Fruit fly (Drosophila melanogaster) whole organism, embryonic: ENCODE data around the gene NK7.1.

Source experiments
- CG10543 ChIP-seq: fragments of 200-800 bp; sonication (Bioruptor generic); optimal IDR thresholded peaks from 3 replicates; lab custom pipeline; 2017; ENCODE audit warnings: missing biosample characterization, mild to moderate bottlenecking, missing genetic modification characterization, moderate library complexity
- CG14710 ChIP-seq: fragments of 200-800 bp; sonication (Bioruptor generic); optimal IDR thresholded peaks from 3 replicates; lab custom pipeline; 2019; ENCODE audit warnings: missing biosample characterization, mild to moderate bottlenecking, missing genetic modification characterization, moderate library complexity
- CG16815 ChIP-seq: fragments of 200-800 bp; sonication (Bioruptor generic); optimal IDR thresholded peaks from 3 replicates; lab custom pipeline; 2017; ENCODE audit warnings: missing biosample characterization, mild to moderate bottlenecking, missing genetic modification characterization
- CG17359 ChIP-seq: fragments of 200-800 bp; sonication (Bioruptor generic); optimal IDR thresholded peaks from 3 replicates; lab custom pipeline; 2018; ENCODE audit warnings: missing biosample characterization, mild to moderate bottlenecking, missing genetic modification characterization, moderate library complexity
- CG18619 ChIP-seq: fragments of 200-800 bp; sonication (Bioruptor generic); optimal IDR thresholded peaks from 3 replicates; lab custom pipeline; 2017; ENCODE audit warnings: missing biosample characterization, mild to moderate bottlenecking, missing genetic modification characterization
- CG2120 ChIP-seq: fragments of 200-800 bp; sonication (Bioruptor generic); optimal IDR thresholded peaks from 3 replicates; lab custom pipeline; 2016; ENCODE audit warnings: missing biosample characterization, missing genetic modification characterization
- CG2129 ChIP-seq: fragments of 200-800 bp; sonication (Bioruptor generic); IDR thresholded peaks from 2 replicates; pipeline ENCODE4 v1.3.6; 2022; ENCODE audit warnings: missing biosample characterization, missing genetic modification characterization; ENCODE audit not compliant: partially characterized antibody
- CG2202 ChIP-seq: fragments of 200-800 bp; sonication (Bioruptor generic); optimal IDR thresholded peaks from 2 replicates; lab custom pipeline; 2018; ENCODE audit warnings: missing biosample characterization, mild to moderate bottlenecking, missing genetic modification characterization
- CG30431 ChIP-seq: fragments of 200-800 bp; sonication (Bioruptor generic); optimal IDR thresholded peaks from 2 replicates; lab custom pipeline; 2017; ENCODE audit warnings: missing biosample characterization, missing genetic modification characterization
- CG3407 ChIP-seq: fragments of 200-800 bp; sonication (Bioruptor generic); optimal IDR thresholded peaks from 2 replicates; lab custom pipeline; 2018; ENCODE audit warnings: missing biosample characterization, mild to moderate bottlenecking, missing genetic modification characterization
- CG3726 ChIP-seq: fragments of 200-800 bp; sonication (Bioruptor generic); IDR thresholded peaks from 3 replicates; pipeline ENCODE4, ENCODE4 v1.3.6; 2022; ENCODE audit warnings: missing biosample characterization, missing genetic modification characterization
- CG5245 ChIP-seq: fragments of 200-800 bp; sonication (Bioruptor generic); optimal IDR thresholded peaks from 3 replicates; lab custom pipeline; 2016; ENCODE audit warnings: missing biosample characterization, missing genetic modification characterization
- CG5953 ChIP-seq: fragments of 200-800 bp; sonication (Bioruptor generic); IDR thresholded peaks from 2 replicates; pipeline ENCODE4 v1.3.6; 2022; ENCODE audit warnings: missing biosample characterization, missing genetic modification characterization
- CG6791 ChIP-seq: fragments of 200-800 bp; sonication (Bioruptor generic); IDR thresholded peaks from 3 replicates; pipeline ENCODE4 v1.3.6; 2022; ENCODE audit warnings: missing biosample characterization, missing genetic modification characterization; ENCODE audit not compliant: partially characterized antibody
- CG7556 ChIP-seq: fragments of 200-800 bp; sonication (Bioruptor generic); optimal IDR thresholded peaks from 2 replicates; lab custom pipeline; 2017; ENCODE audit warnings: missing biosample characterization, mild to moderate bottlenecking, missing genetic modification characterization
- CG7928 ChIP-seq: fragments of 200-800 bp; sonication (Bioruptor generic); optimal IDR thresholded peaks from 2 replicates; lab custom pipeline; 2017; ENCODE audit warnings: missing biosample characterization, mild to moderate bottlenecking, missing genetic modification characterization
- CG9437 ChIP-seq: fragments of 200-800 bp; sonication (Bioruptor generic); optimal IDR thresholded peaks from 2 replicates; lab custom pipeline; 2018; ENCODE audit warnings: missing biosample characterization, mild to moderate bottlenecking, missing genetic modification characterization
- CG9797 ChIP-seq: fragments of 200-800 bp; sonication (Bioruptor generic); optimal IDR thresholded peaks from 3 replicates; lab custom pipeline; 2018; ENCODE audit warnings: missing biosample characterization, mild to moderate bottlenecking, missing genetic modification characterization
- CG9932 ChIP-seq: fragments of 200-800 bp; sonication (Bioruptor generic); IDR thresholded peaks from 2 replicates; pipeline ENCODE4 v1.3.6; 2022; ENCODE audit warnings: missing biosample characterization, missing genetic modification characterization
- Ets65A ChIP-seq: fragments of 200-800 bp; sonication (Bioruptor generic); peaks from one replicate; lab custom pipeline; 2016; ENCODE audit warnings: missing biosample characterization, missing genetic modification characterization
- Hey ChIP-seq: fragments of 200-800 bp; sonication (Bioruptor generic); optimal IDR thresholded peaks from 3 replicates; lab custom pipeline; 2018; ENCODE audit warnings: missing biosample characterization, mild to moderate bottlenecking, missing genetic modification characterization
- MBD-R2 ChIP-seq: fragments of 200-800 bp; sonication (Bioruptor generic); IDR thresholded peaks from 2 replicates; pipeline ENCODE4 v1.3.6; 2022; ENCODE audit warnings: missing biosample characterization, missing genetic modification characterization
- Med ChIP-seq: fragments of 200-800 bp; sonication (Bioruptor generic); peaks from one replicate; lab custom pipeline; 2016; ENCODE audit warnings: missing biosample characterization, missing genetic modification characterization, mild to moderate bottlenecking, inconsistent platforms, moderate library complexity
- Mrtf ChIP-seq: fragments of 200-800 bp; sonication (Bioruptor generic); IDR thresholded peaks from 3 replicates; pipeline ENCODE4 v1.3.6; 2022; ENCODE audit warnings: missing biosample characterization, missing genetic modification characterization
- Nf-YA ChIP-seq: fragments of 200-800 bp; sonication (Bioruptor generic); IDR thresholded peaks from 2 replicates; pipeline ENCODE4 v1.3.6; 2022; ENCODE audit warnings: missing biosample characterization, missing genetic modification characterization
- Sry-β ChIP-seq: fragments of 200-800 bp; sonication (Bioruptor generic); optimal IDR thresholded peaks from 2 replicates; lab custom pipeline; 2018; ENCODE audit warnings: missing biosample characterization, mild to moderate bottlenecking, missing genetic modification characterization, moderate library complexity
- Xrp1 ChIP-seq: fragments of 200-800 bp; sonication (Bioruptor generic); IDR thresholded peaks from 2 replicates; pipeline ENCODE4 v1.3.6; 2022; ENCODE audit warnings: missing biosample characterization, missing genetic modification characterization
- bab2 ChIP-seq: fragments of 200-800 bp; sonication (Bioruptor generic); optimal IDR thresholded peaks from 2 replicates; lab custom pipeline; 2016; ENCODE audit warnings: missing biosample characterization, missing genetic modification characterization
- caup ChIP-seq: fragments of 200-800 bp; sonication (Bioruptor generic); optimal IDR thresholded peaks from 3 replicates; lab custom pipeline; 2017; ENCODE audit warnings: missing biosample characterization, mild to moderate bottlenecking, missing genetic modification characterization, moderate library complexity; ENCODE audit not compliant: severe bottlenecking
- corto ChIP-seq: fragments of 200-800 bp; sonication (Bioruptor generic); optimal IDR thresholded peaks from 2 replicates; lab custom pipeline; 2016; ENCODE audit warnings: missing biosample characterization, mild to moderate bottlenecking, missing genetic modification characterization, moderate library complexity
- crc ChIP-seq: fragments of 200-800 bp; sonication (Bioruptor generic); optimal IDR thresholded peaks from 2 replicates; lab custom pipeline; 2016; ENCODE audit warnings: missing biosample characterization, missing genetic modification characterization
- croc ChIP-seq: fragments of 200-800 bp; sonication (Bioruptor generic); conservative IDR thresholded peaks from 3 replicates; pipeline ENCODE4 v1.3.6; 2022; ENCODE audit warnings: missing biosample characterization, missing genetic modification characterization
- crol ChIP-seq: fragments of 200-800 bp; sonication (Bioruptor generic); IDR thresholded peaks from 2 replicates; pipeline ENCODE4 v1.3.6; 2022; ENCODE audit warnings: missing biosample characterization, missing genetic modification characterization
- cwo ChIP-seq: fragments of 200-800 bp; sonication (Bioruptor generic); optimal IDR thresholded peaks from 3 replicates; lab custom pipeline; 2017; ENCODE audit warnings: missing biosample characterization, missing genetic modification characterization, mild to moderate bottlenecking, moderate library complexity, missing genetic modification reagents
- dan ChIP-seq: fragments of 200-800 bp; sonication (Bioruptor generic); IDR thresholded peaks from 2 replicates; pipeline ENCODE4 v1.3.6; 2022; ENCODE audit warnings: missing biosample characterization, missing genetic modification characterization
- dimm ChIP-seq: fragments of 200-800 bp; sonication (Bioruptor generic); IDR thresholded peaks from 2 replicates; pipeline ENCODE4 v1.3.6; 2022; ENCODE audit warnings: missing biosample characterization, missing genetic modification characterization
- dmrt11E ChIP-seq: fragments of 200-800 bp; sonication (Bioruptor generic); optimal IDR thresholded peaks from 3 replicates; lab custom pipeline; 2018; ENCODE audit warnings: missing biosample characterization, mild to moderate bottlenecking, missing genetic modification characterization, moderate library complexity
- dmrt99B ChIP-seq: fragments of 200-800 bp; sonication (Bioruptor generic); optimal IDR thresholded peaks from 2 replicates; lab custom pipeline; 2018; ENCODE audit warnings: missing biosample characterization, mild to moderate bottlenecking, missing genetic modification characterization, moderate library complexity
- esg ChIP-seq: fragments of 200-800 bp; sonication (Bioruptor generic); conservative IDR thresholded peaks from 2 replicates; pipeline ENCODE4 v1.3.6; 2022; ENCODE audit warnings: missing biosample characterization, missing genetic modification characterization
- fd64A ChIP-seq: fragments of 200-800 bp; sonication (Bioruptor generic); optimal IDR thresholded peaks from 3 replicates; lab custom pipeline; 2018; ENCODE audit warnings: missing biosample characterization, mild to moderate bottlenecking, missing genetic modification characterization
- grn ChIP-seq: fragments of 200-800 bp; sonication (Bioruptor generic); optimal IDR thresholded peaks from 3 replicates; lab custom pipeline; 2017; ENCODE audit warnings: missing biosample characterization, missing genetic modification characterization
- ken ChIP-seq: fragments of 200-800 bp; sonication (Bioruptor generic); IDR thresholded peaks from 3 replicates; pipeline ENCODE4 v1.3.6; 2022; ENCODE audit warnings: missing biosample characterization, missing genetic modification characterization
- knrl ChIP-seq: fragments of 200-800 bp; sonication (Bioruptor generic); IDR thresholded peaks from 3 replicates; pipeline ENCODE4 v1.3.6; 2022; ENCODE audit warnings: missing biosample characterization, missing genetic modification characterization; ENCODE audit not compliant: partially characterized antibody
- lab ChIP-seq: fragments of 200-800 bp; sonication (Bioruptor generic); optimal IDR thresholded peaks from 3 replicates; lab custom pipeline; 2017; ENCODE audit warnings: missing biosample characterization, missing genetic modification characterization, mild to moderate bottlenecking, moderate library complexity, missing genetic modification reagents
- pho ChIP-seq: fragments of 200-800 bp; sonication (Bioruptor generic); optimal IDR thresholded peaks from 2 replicates; lab custom pipeline; 2016; ENCODE audit warnings: missing biosample characterization, missing genetic modification characterization
- pros ChIP-seq: fragments of 200-800 bp; sonication (Bioruptor generic); optimal IDR thresholded peaks from 3 replicates; lab custom pipeline; 2019; ENCODE audit warnings: missing biosample characterization, mild to moderate bottlenecking, missing genetic modification characterization, moderate library complexity
- rib ChIP-seq: fragments of 200-800 bp; sonication (Bioruptor generic); IDR thresholded peaks from 2 replicates; pipeline ENCODE4 v1.3.6; 2022; ENCODE audit warnings: missing biosample characterization, missing genetic modification characterization
- so ChIP-seq: fragments of 200-800 bp; sonication (Bioruptor generic); IDR thresholded peaks from 3 replicates; pipeline ENCODE4 v1.3.6; 2022; ENCODE audit warnings: missing biosample characterization, missing genetic modification characterization
- zfh1 ChIP-seq: fragments of 200-800 bp; sonication (Bioruptor generic); IDR thresholded peaks from 3 replicates; pipeline ENCODE4 v1.3.6; 2022; ENCODE audit warnings: missing biosample characterization, missing genetic modification characterization
- zfh2 ChIP-seq: fragments of 200-800 bp; sonication (Bioruptor generic); optimal IDR thresholded peaks from 2 replicates; lab custom pipeline; 2016; ENCODE audit warnings: missing biosample characterization, missing genetic modification characterization

The NK7.1 gene

dm6 chr3R:14386088-14386822, 13.5 kb upstream of the NK7.1 start (continued):
- TF ChIP-seq CG9437 (GFP tag; lab: Kevin White, UChicago) (peak; percentile 25), pros (GFP tag; lab: Kevin White, UChicago) (no peak), caup (GFP tag; lab: Kevin White, UChicago) (no peak), MBD-R2 (GFP tag; lab: Robert Waterston, UW) (no peak), dan (GFP tag; lab: Robert Waterston, UW) (no peak), dmrt11E (tag; lab: Kevin White, UChicago) (peak; percentile 77), CG6791 (GFP tag; lab: Robert Waterston, UW) (no peak), CG16815 (GFP tag; lab: Kevin White, UChicago) (peak; percentile 39), Mrtf (GFP tag; lab: Robert Waterston, UW) (no peak), zfh1 (GFP tag; lab: Robert Waterston, UW) (no peak), CG14710 (tag; lab: Kevin White, UChicago) (peak; percentile 59), esg (GFP tag; lab: Robert Waterston, UW) (no peak), Ets65A (GFP tag; lab: Kevin White, UChicago) (peak; percentile 48), CG9932 (GFP tag; lab: Robert Waterston, UW) (no peak), CG2129 (GFP tag; lab: Robert Waterston, UW) (no peak), so (peak; percentile 13; the same call in 1 of the 3 replicates), ken (no peak), rib (GFP tag; lab: Robert Waterston, UW) (no peak), Xrp1 (peak; percentile 45; the same call in 1 of the 2 replicates), crol (peak; percentile 69), lab (GFP tag; lab: Kevin White, UChicago) (peak; percentile 6), crc (GFP tag; lab: Kevin White, UChicago) (no peak), CG7928 (GFP tag; lab: Kevin White, UChicago) (no peak), knrl (GFP tag; lab: Robert Waterston, UW) (no peak), CG2120 (GFP tag; lab: Kevin White, UChicago) (no peak), grn (GFP tag; lab: Kevin White, UChicago) (no peak), CG2202 (peak; percentile 25), pho (GFP tag; lab: Kevin White, UChicago) (no peak), Med (peak; percentile 19), dmrt99B (peak; percentile 19), croc (peak; percentile 27; the same call in 1 of the 3 replicates), CG30431 (peak; percentile 14), CG18619 (no peak), CG7556 (GFP tag; lab: Kevin White, UChicago) (peak; percentile 45), dimm (GFP tag; lab: Robert Waterston, UW) (no peak), cwo (GFP tag; lab: Kevin White, UChicago) (no peak), CG17359 (tag; lab: Kevin White, UChicago) (peak; percentile 20), CG5245 (GFP tag; lab: Kevin White, UChicago) (no peak), Sry-β (GFP tag; lab: Kevin White, UChicago) (no peak), Nf-YA (GFP tag; lab: Robert Waterston, UW) (no peak), Hey (tag; lab: Kevin White, UChicago) (no peak), corto (no peak), fd64A (GFP tag; lab: Kevin White, UChicago) (no peak), CG5953 (no peak), CG3407 (GFP tag; lab: Kevin White, UChicago) (peak; percentile 15), CG3726 (no peak), bab2 (GFP tag; lab: Kevin White, UChicago) (no peak), CG10543 (no peak), zfh2 (GFP tag; lab: Kevin White, UChicago) (no peak), CG9797 (GFP tag; lab: Kevin White, UChicago) (no peak)
